Fruit fly (Drosophila melanogaster) whole organism, wandering third instar larva: Measurements from ENCODE around the gene CG46467.

ENCODE experiments used
- OdsH ChIP-seq: fragments of 200-800 bp; sonication (Bioruptor generic); optimal IDR thresholded peaks from 2 replicates; lab custom pipeline; 2016; ENCODE audit warnings: missing biosample characterization, mild to moderate bottlenecking, missing genetic modification characterization
- brk ChIP-seq: fragments of 200-800 bp; sonication (Bioruptor generic); optimal IDR thresholded peaks from 2 replicates; lab custom pipeline; 2016; ENCODE audit warnings: missing biosample characterization, mild to moderate bottlenecking, missing genetic modification characterization
- dl ChIP-seq, 2 experiments: fragments of 175-275, 200-275 bp in 1 of 2; fragments of 200-275 bp in 1 of 2; sonication (Bioruptor generic); optimal IDR thresholded peaks; lab custom pipeline; 2018; ENCODE audit warnings: mild to moderate bottlenecking in 2 of 2, missing biosample characterization in 2 of 2, missing genetic modification characterization in 2 of 2, moderate library complexity in 2 of 2; ENCODE audit not compliant: partially characterized antibody in 2 of 2, insufficient read depth in 1 of 2

DNA sequence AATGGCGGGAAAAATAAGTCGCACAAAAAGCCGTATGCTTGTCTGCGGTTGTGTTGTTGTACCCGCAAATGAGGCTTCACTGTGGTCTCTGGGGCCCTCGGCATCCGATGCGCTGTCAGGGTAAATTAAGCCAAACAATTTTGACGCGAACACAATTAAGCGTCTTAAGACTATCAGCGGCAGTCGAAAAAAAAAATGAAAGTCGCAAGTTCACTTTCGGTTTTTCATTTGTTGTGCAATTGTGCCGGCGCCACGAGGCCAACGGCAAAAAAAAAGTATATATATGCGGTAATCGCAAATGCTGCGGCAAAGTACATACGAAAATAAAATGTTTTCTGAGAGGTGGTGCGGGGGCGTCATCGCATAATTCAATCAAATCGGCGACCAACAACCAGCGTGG, 28.4 kb downstream of the CG46467 start:
- TF ChIP-seq dl (GFP tag; optimal IDR thresholded peaks at IDR 0.05; lab: Kevin White, UChicago; ENCODE audit: insufficient read depth in 1 of 2, partially characterized antibody in 2 of 2) (no peak), brk (no peak), OdsH (GFP tag; lab: Kevin White, UChicago) (no peak)
